Worm (Caenorhabditis elegans): Measurements from ENCODE around the gene C04C3.14.
A peak's percentile ranks its signal among the peaks of the same experiment; 100 is the strongest.

The C04C3.14 gene

DNA sequence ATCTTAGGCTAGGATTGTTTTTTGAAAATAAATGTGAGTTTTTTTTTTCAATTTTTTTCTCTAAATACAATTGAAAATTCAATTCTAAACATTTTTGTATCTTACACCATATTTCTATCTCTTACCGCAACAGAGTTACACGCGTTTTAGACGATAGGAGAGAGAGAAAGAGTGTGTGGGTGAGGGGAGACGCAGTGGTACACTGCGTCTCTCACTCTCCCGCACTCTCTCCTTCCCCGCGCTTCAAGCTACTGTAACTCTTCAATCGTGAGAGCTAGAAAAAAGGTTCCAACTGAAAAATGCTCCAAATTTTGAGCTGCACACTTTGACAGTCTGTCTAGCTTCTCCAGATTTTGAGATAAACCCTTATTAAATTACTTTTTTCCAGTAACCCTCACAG, 31.9 kb upstream of the C04C3.14 start:
- TF ChIP-seq unc-86 (tag; optimal IDR thresholded peaks at IDR 0.05) (no peak), pag-3 (tag; optimal IDR thresholded peaks at IDR 0.05; ENCODE audit: borderline replicate concordance, insufficient read depth) (no peak), efl-1 (optimal IDR thresholded peaks at IDR 0.05) (peak; percentile 31 to 46), efl-1 (GFP tag; optimal IDR thresholded peaks at IDR 0.05 in 1 of 2) (no peak), nhr-19 (GFP tag; conservative IDR thresholded peaks at IDR 0.05) (no peak)

DNA sequence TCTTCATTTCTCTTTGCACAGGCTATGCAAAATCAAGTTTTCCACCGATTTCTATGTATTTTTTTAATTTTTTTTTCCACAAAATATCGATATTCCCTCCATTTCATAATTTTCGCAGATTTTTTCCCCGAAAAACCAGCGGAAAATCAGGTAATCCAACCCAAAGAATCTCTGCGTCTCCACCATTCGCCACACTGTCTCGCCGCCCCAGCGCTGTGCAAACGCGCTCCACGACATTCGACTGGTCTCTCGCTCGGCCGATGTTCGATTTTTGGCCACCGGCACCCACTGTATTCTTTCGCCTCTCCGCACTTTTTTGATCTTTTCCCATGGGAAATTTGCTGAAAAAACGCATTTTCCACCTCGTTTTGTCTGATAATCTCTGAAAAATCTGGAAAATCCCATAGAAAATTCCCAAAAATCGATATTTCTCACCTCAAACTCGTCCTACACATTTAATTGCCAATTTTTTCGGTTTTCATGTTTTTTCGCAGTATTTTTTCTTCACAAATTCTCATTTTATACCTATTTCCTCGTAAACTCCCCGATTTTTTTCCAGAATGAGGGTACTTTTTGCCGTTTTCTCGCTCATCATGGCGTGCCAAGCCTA, 26.9 kb upstream of the C04C3.14 start, which contains the start of gene vha-19:
vha-19 (plus strand) TSS at position 560 of the 610 bp plus-strand sequence.
- no peak for TF ChIP-seq ceh-90 (tag; optimal IDR thresholded peaks at IDR 0.05)
- no peak for TF ChIP-seq unc-62 (GFP tag; optimal IDR thresholded peaks at IDR 0.05)
- no peak for TF ChIP-seq pag-3 (tag; optimal IDR thresholded peaks at IDR 0.05; ENCODE audit: borderline replicate concordance, insufficient read depth)
- TF ChIP-seq unc-130 (tag; optimal IDR thresholded peaks at IDR 0.05): no peak
- no peak for TF ChIP-seq snpc-4 (tag; optimal IDR thresholded peaks at IDR 0.05)
- TF ChIP-seq isw-1 (GFP tag; IDR thresholded peaks at IDR 0.05): no peak
- peak; percentile 30 for TF ChIP-seq nhr-85 (tag)
- TF ChIP-seq efl-3 (GFP tag; optimal IDR thresholded peaks at IDR 0.05): no peak
- TF ChIP-seq tbx-2 (tag; optimal IDR thresholded peaks at IDR 0.05): peak; percentile 6
- TF ChIP-seq lin-13 (GFP tag; optimal IDR thresholded peaks at IDR 0.05): no peak
- no peak for TF ChIP-seq nhr-84 (tag; optimal IDR thresholded peaks at IDR 0.05)
- no peak for TF ChIP-seq jun-1 (tag; optimal IDR thresholded peaks at IDR 0.05)
- TF ChIP-seq lin-35 (GFP tag; optimal IDR thresholded peaks at IDR 0.05): peak; percentile 44 to 61
- no peak for TF ChIP-seq hpl-2 (GFP tag; optimal IDR thresholded peaks at IDR 0.05)
- no peak for TF ChIP-seq zag-1 (tag; optimal IDR thresholded peaks at IDR 0.05)
- TF ChIP-seq irx-1 (tag; optimal IDR thresholded peaks at IDR 0.05): no peak
- TF ChIP-seq nhr-47 (tag; optimal IDR thresholded peaks at IDR 0.05): peak; percentile 9
- TF ChIP-seq lin-39 (tag; optimal IDR thresholded peaks at IDR 0.05): no peak
- TF ChIP-seq nhr-11 (tag; optimal IDR thresholded peaks at IDR 0.05): no peak
- TF ChIP-seq ets-5 (GFP tag; IDR thresholded peaks at IDR 0.05): no peak
- TF ChIP-seq F16B12.6 (tag; optimal IDR thresholded peaks at IDR 0.05): peak; percentile 27
- TF ChIP-seq fkh-10 (GFP tag; optimal IDR thresholded peaks at IDR 0.05): no peak
- no peak for TF ChIP-seq C34B4.2 (tag; optimal IDR thresholded peaks at IDR 0.05)
- TF ChIP-seq lsy-2 (tag; optimal IDR thresholded peaks at IDR 0.05): peak; percentile 7 to 48
- peak; percentile 65 for TF ChIP-seq snu-23 (GFP tag; optimal IDR thresholded peaks at IDR 0.05)
- no peak for TF ChIP-seq nhr-12 (tag; optimal IDR thresholded peaks at IDR 0.05)
- TF ChIP-seq hlh-17 (GFP tag; optimal IDR thresholded peaks at IDR 0.05; ENCODE audit: borderline replicate concordance): no peak
- no peak for TF ChIP-seq C16A3.4 (tag; optimal IDR thresholded peaks at IDR 0.05)
- TF ChIP-seq dsc-1 (tag; optimal IDR thresholded peaks at IDR 0.05): no peak
- no peak for TF ChIP-seq unc-98 (GFP tag; IDR thresholded peaks at IDR 0.05)
- TF ChIP-seq nhr-71 (tag; optimal IDR thresholded peaks at IDR 0.05): peak; percentile 44
- peak; percentile 23 for TF ChIP-seq swsn-7 (tag; optimal IDR thresholded peaks at IDR 0.05)
- no peak for TF ChIP-seq unc-30 (tag; optimal IDR thresholded peaks at IDR 0.05)
- TF ChIP-seq nhr-77 (tag; optimal IDR thresholded peaks at IDR 0.05): peak; percentile 18
- TF ChIP-seq egl-27 (tag; optimal IDR thresholded peaks at IDR 0.05): no peak
- TF ChIP-seq tlp-1 (tag; optimal IDR thresholded peaks at IDR 0.05): no peak
- TF ChIP-seq unc-86 (tag; optimal IDR thresholded peaks at IDR 0.05): no peak
- TF ChIP-seq grh-1 (GFP tag; IDR thresholded peaks at IDR 0.05): no peak
- TF ChIP-seq C04F5.9 (tag; optimal IDR thresholded peaks at IDR 0.05): no peak
- no peak for TF ChIP-seq sptf-1 (tag; optimal IDR thresholded peaks at IDR 0.05)
- TF ChIP-seq efl-1 (optimal IDR thresholded peaks at IDR 0.05): peak; percentile 45 to 64
- TF ChIP-seq efl-1 (GFP tag; optimal IDR thresholded peaks at IDR 0.05 in 1 of 2): peak; percentile 43 to 75
- TF ChIP-seq sup-37 (GFP tag; optimal IDR thresholded peaks at IDR 0.05): no peak
- no peak for TF ChIP-seq nhr-76 (tag; optimal IDR thresholded peaks at IDR 0.05)
- TF ChIP-seq nhr-28 (tag; optimal IDR thresholded peaks at IDR 0.05): no peak
- peak in 2 of 3 experiments; percentile 37 to 46 for TF ChIP-seq dpl-1 (GFP tag; optimal IDR thresholded peaks at IDR 0.05)
- no peak for TF ChIP-seq ces-1 (GFP tag; optimal IDR thresholded peaks at IDR 0.05)
- TF ChIP-seq lin-15B (tag; optimal IDR thresholded peaks at IDR 0.05): peak; percentile 36
- no peak for TF ChIP-seq Y116A8C.19 (tag; optimal IDR thresholded peaks at IDR 0.05; ENCODE audit: borderline replicate concordance)
- TF ChIP-seq aha-1 (tag; optimal IDR thresholded peaks at IDR 0.05): no peak
